Worm (Caenorhabditis elegans) whole organism, L1 larva: ENCODE measurements around the gene rep-1.
A peak's percentile ranks its signal among the peaks of the same experiment; 100 is the strongest.

ENCODE experiments used
- Y116A8C.19 ChIP-seq: sonication (generic microtip); optimal IDR thresholded peaks from 2 replicates; lab custom pipeline; 2016; ENCODE audit warnings: missing compliant biosample characterization, missing genetic modification characterization, borderline replicate concordance
- aha-1 ChIP-seq: fragments of 150-350 bp; optimal IDR thresholded peaks from 2 replicates; lab custom pipeline; 2014; ENCODE audit warnings: missing biosample characterization, missing genetic modification characterization
- alr-1 ChIP-seq: fragments of 200-800 bp; sonication (Bioruptor generic); optimal IDR thresholded peaks from 2 replicates; lab custom pipeline; 2018; ENCODE audit warnings: borderline replicate concordance, mild to moderate bottlenecking, missing genetic modification characterization, missing compliant biosample characterization
- aly-2 ChIP-seq: fragments of 150-350 bp; optimal IDR thresholded peaks from 2 replicates; lab custom pipeline; 2014; ENCODE audit warnings: missing biosample characterization, missing genetic modification characterization
- blmp-1 ChIP-seq: fragments of 150-350 bp; optimal IDR thresholded peaks from 2 replicates; lab custom pipeline; 2014; ENCODE audit warnings: missing biosample characterization, missing genetic modification characterization
- ceh-63 ChIP-seq: fragments of 200-800 bp; sonication (Bioruptor generic); optimal IDR thresholded peaks from 2 replicates; lab custom pipeline; 2018; ENCODE audit warnings: mild to moderate bottlenecking, missing genetic modification characterization, missing compliant biosample characterization
- ceh-8 ChIP-seq: fragments of 200-800 bp; sonication (Bioruptor generic); optimal IDR thresholded peaks from 2 replicates; lab custom pipeline; 2018; ENCODE audit warnings: mild to moderate bottlenecking, missing genetic modification characterization, moderate library complexity, missing compliant biosample characterization
- ceh-90 ChIP-seq: sonication (generic microtip); optimal IDR thresholded peaks from 2 replicates; lab custom pipeline; 2016; ENCODE audit warnings: missing genetic modification characterization, missing compliant biosample characterization
- dpl-1 ChIP-seq, 3 experiments: fragments of 150-350 bp in 2 of 3; sonication (generic microtip) in 1 of 3; optimal IDR thresholded peaks; 2 replicates each; lab custom pipeline; 2014 to 2017; ENCODE audit warnings: missing biosample characterization in 3 of 3, missing genetic modification characterization in 3 of 3, missing genetic modification reagents in 3 of 3
- dsc-1 ChIP-seq: sonication (generic microtip); optimal IDR thresholded peaks from 2 replicates; lab custom pipeline; 2016; ENCODE audit warnings: mild to moderate bottlenecking, missing genetic modification characterization, missing compliant biosample characterization
- efl-3 ChIP-seq: fragments of 200-800 bp; sonication (Bioruptor generic); optimal IDR thresholded peaks from 2 replicates; lab custom pipeline; 2018; ENCODE audit warnings: mild to moderate bottlenecking, missing genetic modification characterization, missing compliant biosample characterization
- egl-27 ChIP-seq, 2 experiments: fragments of 150-350 bp in 1 of 2; sonication (generic microtip); optimal IDR thresholded peaks; 3 replicates each; lab custom pipeline; 2017 to 2018; ENCODE audit warnings: missing biosample characterization in 2 of 2, missing genetic modification characterization in 2 of 2, missing genetic modification reagents in 2 of 2
- elt-3 ChIP-seq, 6 experiments: fragments of 150-350 bp in 1 of 6; sonication (generic microtip); optimal IDR thresholded peaks; 2 replicates each; lab custom pipeline; 2017 to 2018; ENCODE audit warnings: missing biosample characterization in 6 of 6, missing genetic modification characterization in 6 of 6, inconsistent platforms in 1 of 6
- ets-5 ChIP-seq: fragments of 200-800 bp; sonication (Bioruptor generic); IDR thresholded peaks from 2 replicates; pipeline ENCODE4 v1.3.6; 2022; ENCODE audit warnings: missing genetic modification characterization, missing compliant biosample characterization
- fkh-10 ChIP-seq: sonication (generic microtip); optimal IDR thresholded peaks from 2 replicates; lab custom pipeline; 2017; ENCODE audit warnings: missing biosample characterization, missing genetic modification reagents, missing genetic modification characterization
- fkh-4 ChIP-seq: sonication (generic microtip); optimal IDR thresholded peaks from 2 replicates; lab custom pipeline; 2016; ENCODE audit warnings: missing compliant biosample characterization, missing genetic modification characterization, borderline replicate concordance
- hlh-17 ChIP-seq: fragments of 200-800 bp; sonication (Bioruptor generic); optimal IDR thresholded peaks from 2 replicates; lab custom pipeline; 2018; ENCODE audit warnings: missing genetic modification characterization, mild to moderate bottlenecking, missing compliant biosample characterization, moderate library complexity, borderline replicate concordance
- irx-1 ChIP-seq: sonication (generic microtip); optimal IDR thresholded peaks from 2 replicates; lab custom pipeline; 2016; ENCODE audit warnings: missing genetic modification characterization, missing compliant biosample characterization
- jun-1 ChIP-seq: fragments of 150-350 bp; optimal IDR thresholded peaks from 2 replicates; lab custom pipeline; 2014; ENCODE audit warnings: missing biosample characterization, missing genetic modification reagents, missing genetic modification characterization
- lin-13 ChIP-seq: fragments of 150-350 bp; optimal IDR thresholded peaks from 2 replicates; lab custom pipeline; 2014; ENCODE audit warnings: missing biosample characterization, missing genetic modification reagents, missing genetic modification characterization
- lin-15B ChIP-seq: fragments of 150-350 bp; sonication (generic microtip); optimal IDR thresholded peaks from 3 replicates; lab custom pipeline; 2014; ENCODE audit warnings: missing biosample characterization, missing genetic modification characterization
- lin-35 ChIP-seq, 2 experiments: fragments of 150-350 bp; optimal IDR thresholded peaks; 2 replicates each; lab custom pipeline; 2014; ENCODE audit warnings: missing biosample characterization in 2 of 2, missing genetic modification characterization in 2 of 2, missing genetic modification reagents in 2 of 2
- lin-39 ChIP-seq: fragments of 150-350 bp; optimal IDR thresholded peaks from 2 replicates; lab custom pipeline; 2014; ENCODE audit warnings: missing biosample characterization, missing genetic modification reagents, missing genetic modification characterization
- lir-3 ChIP-seq: sonication (generic microtip); optimal IDR thresholded peaks from 2 replicates; lab custom pipeline; 2016; ENCODE audit warnings: mild to moderate bottlenecking, missing genetic modification characterization, moderate library complexity, missing compliant biosample characterization; ENCODE audit not compliant: poor library complexity
- mdl-1 ChIP-seq, 2 experiments: fragments of 150-350 bp; optimal IDR thresholded peaks; 2 replicates each; lab custom pipeline; 2014 to 2017; ENCODE audit warnings: missing biosample characterization in 2 of 2, missing genetic modification characterization in 2 of 2, inconsistent platforms in 1 of 2
- mef-2 ChIP-seq: fragments of 150-350 bp; optimal IDR thresholded peaks from 2 replicates; lab custom pipeline; 2014; ENCODE audit warnings: missing biosample characterization, missing genetic modification characterization
- mep-1 ChIP-seq: fragments of 150-350 bp; optimal IDR thresholded peaks from 2 replicates; lab custom pipeline; 2014; ENCODE audit warnings: missing biosample characterization, missing genetic modification characterization
- nhr-12 ChIP-seq: sonication (generic microtip); optimal IDR thresholded peaks from 2 replicates; lab custom pipeline; 2017; ENCODE audit warnings: missing biosample characterization, missing genetic modification characterization
- nhr-20 ChIP-seq: sonication (generic microtip); optimal IDR thresholded peaks from 2 replicates; lab custom pipeline; 2016; ENCODE audit warnings: mild to moderate bottlenecking, missing genetic modification characterization, missing compliant biosample characterization
- nhr-47 ChIP-seq: sonication (generic microtip); optimal IDR thresholded peaks from 2 replicates; lab custom pipeline; 2016; ENCODE audit warnings: mild to moderate bottlenecking, missing genetic modification characterization, moderate library complexity, missing compliant biosample characterization
- nhr-71 ChIP-seq: sonication (generic microtip); optimal IDR thresholded peaks from 2 replicates; lab custom pipeline; 2016; ENCODE audit warnings: mild to moderate bottlenecking, missing genetic modification characterization, moderate library complexity, missing compliant biosample characterization
- nhr-84 ChIP-seq: sonication (generic microtip); optimal IDR thresholded peaks from 2 replicates; lab custom pipeline; 2017; ENCODE audit warnings: missing biosample characterization, missing genetic modification characterization
- nhr-85 ChIP-seq: sonication (generic microtip); peaks from one replicate; lab custom pipeline; 2016; ENCODE audit warnings: missing genetic modification characterization, inconsistent platforms, missing compliant biosample characterization
- pag-3 ChIP-seq: sonication (generic microtip); optimal IDR thresholded peaks from 2 replicates; lab custom pipeline; 2017; ENCODE audit warnings: missing genetic modification characterization, mild to moderate bottlenecking, missing compliant biosample characterization, antibody characterized with exemption, borderline replicate concordance; ENCODE audit not compliant: insufficient read depth
- pqm-1 ChIP-seq: sonication (generic microtip); optimal IDR thresholded peaks from 3 replicates; lab custom pipeline; 2017; ENCODE audit warnings: missing biosample characterization, missing genetic modification characterization
- rnt-1 ChIP-seq: sonication (generic microtip); optimal IDR thresholded peaks from 2 replicates; lab custom pipeline; 2016; ENCODE audit warnings: mild to moderate bottlenecking, missing genetic modification characterization, moderate library complexity, missing compliant biosample characterization
- snpc-4 ChIP-seq: fragments of 150-350 bp; optimal IDR thresholded peaks from 2 replicates; lab custom pipeline; 2014; ENCODE audit warnings: missing biosample characterization, missing genetic modification characterization
- sox-4 ChIP-seq: sonication (generic microtip); optimal IDR thresholded peaks from 2 replicates; lab custom pipeline; 2016; ENCODE audit warnings: missing genetic modification characterization, missing compliant biosample characterization
- sptf-1 ChIP-seq: fragments of 150-350 bp; optimal IDR thresholded peaks from 2 replicates; lab custom pipeline; 2014; ENCODE audit warnings: missing biosample characterization, missing genetic modification characterization
- tlp-1 ChIP-seq: fragments of 150-350 bp; optimal IDR thresholded peaks from 2 replicates; lab custom pipeline; 2014; ENCODE audit warnings: missing biosample characterization, missing genetic modification characterization
- unc-30 ChIP-seq: sonication (generic microtip); optimal IDR thresholded peaks from 2 replicates; lab custom pipeline; 2017; ENCODE audit warnings: missing biosample characterization, missing genetic modification characterization
- unc-98 ChIP-seq: fragments of 200-800 bp; sonication (Bioruptor generic); IDR thresholded peaks from 2 replicates; pipeline ENCODE4 v1.3.6; 2022; ENCODE audit warnings: missing genetic modification characterization, missing compliant biosample characterization
- vab-15 ChIP-seq: sonication (generic microtip); optimal IDR thresholded peaks from 2 replicates; lab custom pipeline; 2017; ENCODE audit warnings: missing genotype, mild to moderate bottlenecking, missing genetic modification characterization, missing compliant biosample characterization
- ztf-11 ChIP-seq, 2 experiments: sonication (generic microtip); optimal IDR thresholded peaks; 2 replicates each; lab custom pipeline; 2016 to 2017; ENCODE audit warnings: missing genetic modification characterization in 2 of 2, missing biosample characterization in 1 of 2, missing compliant biosample characterization in 1 of 2
- ztf-4 ChIP-seq: fragments of 150-350 bp; optimal IDR thresholded peaks from 2 replicates; lab custom pipeline; 2014; ENCODE audit warnings: missing biosample characterization, missing genetic modification characterization

Gene rep-1

DNA sequence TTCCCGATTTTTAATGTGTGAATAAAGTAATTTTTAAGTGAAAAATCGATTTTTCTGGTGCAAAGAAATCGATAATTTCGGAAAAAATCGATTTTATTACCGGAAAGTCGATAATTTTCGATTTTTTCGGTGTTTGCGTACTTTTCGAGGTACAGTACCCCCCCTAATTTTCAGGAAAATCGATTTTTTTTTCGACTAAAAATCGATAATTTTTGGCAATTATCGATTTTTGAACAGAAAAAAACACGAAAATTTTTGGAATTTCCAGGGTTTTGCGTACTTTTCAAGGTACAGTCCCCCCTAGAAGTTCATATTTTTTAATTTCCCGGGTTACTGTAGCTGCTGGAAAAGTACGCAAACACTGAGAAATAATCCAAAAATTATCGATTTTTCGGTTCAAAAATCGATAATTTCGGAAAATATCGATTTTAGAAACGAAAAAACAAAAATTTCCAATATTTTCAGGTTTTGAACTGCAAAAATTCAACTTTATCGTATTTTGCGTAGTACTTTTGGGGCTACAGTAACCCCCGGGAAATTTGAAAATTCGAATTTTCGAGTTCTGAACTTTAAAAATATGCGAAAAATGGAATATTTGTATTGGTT is 26.6 kb upstream of the rep-1 start:
- no peak for TF ChIP-seq ztf-4 (tag; lab: Kevin White, UChicago)
- no peak for TF ChIP-seq jun-1 (tag; lab: Kevin White, UChicago)
- TF ChIP-seq snpc-4, result no peak
- TF ChIP-seq dpl-1 (GFP tag; optimal IDR thresholded peaks at IDR 0.05; lab: Kevin White, UChicago), result no peak
- TF ChIP-seq egl-27 (tag; optimal IDR thresholded peaks at IDR 0.05; lab: Kevin White, UChicago), result no peak
- TF ChIP-seq lin-15B (tag; lab: Kevin White, UChicago), result no peak

ce11 chrIII:1554347-1554746 is 15.8 kb upstream of the rep-1 start, which contains the start of gene ddx-35:
TSS of gene ddx-35 (minus strand) at chrIII:1554447.
- TF ChIP-seq snpc-4 (no peak), aly-2 (tag; lab: Kevin White, UChicago) (no peak), alr-1 (tag; lab: Kevin White, UChicago) (no peak), nhr-20 (tag; lab: Kevin White, UChicago) (no peak), tlp-1 (no peak), aha-1 (tag; lab: Kevin White, UChicago) (no peak), nhr-84 (tag; lab: Kevin White, UChicago) (no peak), fkh-4 (tag; lab: Kevin White, UChicago) (no peak), nhr-47 (no peak), dsc-1 (tag; lab: Kevin White, UChicago) (no peak), ceh-8 (GFP tag; lab: Kevin White, UChicago) (no peak), vab-15 (no peak), efl-3 (GFP tag; lab: Kevin White, UChicago) (no peak), elt-3 (tag; optimal IDR thresholded peaks at IDR 0.05; lab: Kevin White, UChicago) (no peak), dpl-1 (GFP tag; optimal IDR thresholded peaks at IDR 0.05; lab: Kevin White, UChicago) (no peak), nhr-85 (tag; lab: Kevin White, UChicago) (no peak), pag-3 (tag; lab: Kevin White, UChicago) (no peak), pqm-1 (tag; lab: Kevin White, UChicago) (no peak)

- TF ChIP-seq dsc-1 (tag; lab: Kevin White, UChicago), result peak; percentile 81
- TF ChIP-seq rnt-1 (tag; lab: Kevin White, UChicago), result peak; percentile 76
- peak; percentile 24 for TF ChIP-seq ceh-90 (tag; lab: Kevin White, UChicago)
- TF ChIP-seq nhr-20 (tag; lab: Kevin White, UChicago), result peak; percentile 69
- TF ChIP-seq mdl-1 (tag; optimal IDR thresholded peaks at IDR 0.05; lab: Kevin White, UChicago), result no peak
- TF ChIP-seq mep-1, result peak; percentile 92
- TF ChIP-seq blmp-1 (tag; lab: Kevin White, UChicago), result peak; percentile 41
- no peak for TF ChIP-seq nhr-71 (tag; lab: Kevin White, UChicago)
- TF ChIP-seq hlh-17 (GFP tag; lab: Kevin White, UChicago), result no peak
- TF ChIP-seq mef-2 (tag; lab: Kevin White, UChicago), result no peak
- peak; percentile 53 for TF ChIP-seq sox-4 (tag; lab: Kevin White, UChicago)
- no peak for TF ChIP-seq Y116A8C.19 (tag; lab: Kevin White, UChicago)
- TF ChIP-seq unc-30 (tag; lab: Kevin White, UChicago), result no peak
- TF ChIP-seq nhr-47, result peak; percentile 83
- no peak for TF ChIP-seq ceh-63
- TF ChIP-seq sptf-1 (tag; lab: Kevin White, UChicago), result no peak
- TF ChIP-seq ceh-8 (GFP tag; lab: Kevin White, UChicago), result peak; percentile 59
- TF ChIP-seq lin-39 (tag; lab: Kevin White, UChicago), result peak; percentile 75
- TF ChIP-seq unc-98 (GFP tag; lab: Robert Waterston, UW), result no peak
- TF ChIP-seq lin-13 (GFP tag; lab: Kevin White, UChicago), result peak; percentile 20
- no peak for TF ChIP-seq nhr-12 (tag; lab: Kevin White, UChicago)
- peak in 1 of 2 experiments; percentile 65 for TF ChIP-seq ztf-11 (tag; optimal IDR thresholded peaks at IDR 0.05; lab: Kevin White, UChicago)
- TF ChIP-seq ets-5 (GFP tag; lab: Robert Waterston, UW), result no peak
- peak; percentile 38 for TF ChIP-seq fkh-4 (tag; lab: Kevin White, UChicago)
- TF ChIP-seq irx-1 (tag; lab: Kevin White, UChicago), result peak; percentile 70
- TF ChIP-seq pag-3 (tag; lab: Kevin White, UChicago), result no peak
- TF ChIP-seq lir-3 (tag; lab: Kevin White, UChicago), result no peak
- TF ChIP-seq fkh-10, result no peak
- TF ChIP-seq lin-35 (GFP tag; optimal IDR thresholded peaks at IDR 0.05; lab: Kevin White, UChicago), result peak; percentile 61 to 69
These were observed 11.5 kb upstream of the rep-1 start, which contains the start of the genes eelo-1 and Y67D2.2 for ce11 chrIII:1558441-1559159. TSS of gene eelo-1 (minus strand) at chrIII:1558529. TSS of gene Y67D2.2 (plus strand) at chrIII:1558800.
